Worm (Caenorhabditis elegans) whole organism, L3 larva: ENCODE results near the gene fcho-1.

Experiments
- lin-39 ChIP-seq: fragments of 150-350 bp; optimal IDR thresholded peaks from 2 replicates; lab custom pipeline; 2018; ENCODE audit warnings: missing biosample characterization, missing genetic modification reagents, missing genetic modification characterization
- nfya-1 ChIP-seq: sonication (generic microtip); optimal IDR thresholded peaks from 2 replicates; lab custom pipeline; 2017; ENCODE audit warnings: missing genetic modification characterization, mild to moderate bottlenecking, missing compliant biosample characterization, antibody characterized with exemption, moderate library complexity; ENCODE audit not compliant: insufficient read depth
- nhr-11 ChIP-seq: fragments of 150-350 bp; optimal IDR thresholded peaks from 2 replicates; lab custom pipeline; 2014; ENCODE audit warnings: missing biosample characterization, missing genetic modification characterization
- nhr-12 ChIP-seq: fragments of 150-350 bp; optimal IDR thresholded peaks from 2 replicates; lab custom pipeline; 2014; ENCODE audit warnings: missing biosample characterization, missing genetic modification characterization
- snpc-4 ChIP-seq: fragments of 150-350 bp; optimal IDR thresholded peaks from 2 replicates; lab custom pipeline; 2014; ENCODE audit warnings: missing biosample characterization, missing genetic modification characterization
- unc-62 ChIP-seq: fragments of 150-350 bp; sonication (generic microtip); optimal IDR thresholded peaks from 4 replicates; lab custom pipeline; 2014; ENCODE audit warnings: missing biosample characterization, missing genetic modification reagents, missing genetic modification characterization

ce11 chrII:1329887-1330286 lies 19.6 kb downstream of the fcho-1 start:
- TF ChIP-seq lin-39 (tag; lab: Kevin White, UChicago) (no peak), nfya-1 (tag; lab: Kevin White, UChicago) (no peak), nhr-11 (no peak), unc-62 (no peak), snpc-4 (tag; lab: Kevin White, UChicago) (no peak), nhr-12 (tag; lab: Kevin White, UChicago) (no peak)
